Fruit fly (Drosophila melanogaster) whole organism, wandering third instar larva: ENCODE measurements around the gene CG43245.
A peak's percentile ranks its signal among the peaks of the same experiment; 100 is the strongest.

Experiments
- Dif ChIP-seq: fragments of 200-275, 200-300 bp; sonication (Bioruptor generic); optimal IDR thresholded peaks from 2 replicates; lab custom pipeline; 2018; ENCODE audit warnings: missing biosample characterization, missing genetic modification characterization; ENCODE audit not compliant: partially characterized antibody
- GATAd ChIP-seq: sonication (Bioruptor generic); optimal IDR thresholded peaks from 2 replicates; lab custom pipeline; 2016; ENCODE audit warnings: missing biosample characterization, missing genetic modification characterization
- Hr78 ChIP-seq: fragments of >200 bp; optimal IDR thresholded peaks from 2 replicates; lab custom pipeline; 2017; ENCODE audit warnings: missing biosample characterization, missing genetic modification characterization
- Myc ChIP-seq: fragments of >200 bp; optimal IDR thresholded peaks from 2 replicates; lab custom pipeline; 2017
- N ChIP-seq: fragments of >200 bp; optimal IDR thresholded peaks from 2 replicates; lab custom pipeline; 2018; ENCODE audit warnings: missing biosample characterization, missing external identifiers, missing genetic modification characterization
- OdsH ChIP-seq: fragments of 200-800 bp; sonication (Bioruptor generic); optimal IDR thresholded peaks from 2 replicates; lab custom pipeline; 2016; ENCODE audit warnings: missing biosample characterization, mild to moderate bottlenecking, missing genetic modification characterization
- Rel ChIP-seq, 2 experiments: fragments of 200-800 bp; sonication (Bioruptor generic) in 1 of 2; optimal IDR thresholded peaks; 2 replicates in 1 of 2; 3 replicates in 1 of 2; lab custom pipeline; 2016 to 2019; ENCODE audit warnings: mild to moderate bottlenecking in 2 of 2, missing biosample characterization in 2 of 2, missing genetic modification characterization in 2 of 2, moderate library complexity in 1 of 2
- Vsx2 ChIP-seq: fragments of 200-300, 225-300 bp; sonication (Bioruptor generic); optimal IDR thresholded peaks from 2 replicates; lab custom pipeline; 2018; ENCODE audit warnings: missing biosample characterization, missing genetic modification characterization; ENCODE audit not compliant: partially characterized antibody
- h ChIP-seq: fragments of 200-800 bp; sonication (Bioruptor generic); optimal IDR thresholded peaks from 3 replicates; lab custom pipeline; 2016; ENCODE audit warnings: missing biosample characterization, mild to moderate bottlenecking, missing genetic modification characterization
- psq ChIP-seq: fragments of 200-800 bp; sonication (Bioruptor generic); optimal IDR thresholded peaks from 3 replicates; lab custom pipeline; 2017; ENCODE audit warnings: missing biosample characterization, mild to moderate bottlenecking, missing genetic modification characterization, moderate library complexity
- sage ChIP-seq: fragments of 200-800 bp; sonication (Bioruptor generic); optimal IDR thresholded peaks from 2 replicates; lab custom pipeline; 2016; ENCODE audit warnings: missing biosample characterization, mild to moderate bottlenecking, missing genetic modification characterization
- tai ChIP-seq: sonication (Bioruptor generic); optimal IDR thresholded peaks from 2 replicates; lab custom pipeline; 2016; ENCODE audit warnings: missing biosample characterization, missing genetic modification characterization

DNA sequence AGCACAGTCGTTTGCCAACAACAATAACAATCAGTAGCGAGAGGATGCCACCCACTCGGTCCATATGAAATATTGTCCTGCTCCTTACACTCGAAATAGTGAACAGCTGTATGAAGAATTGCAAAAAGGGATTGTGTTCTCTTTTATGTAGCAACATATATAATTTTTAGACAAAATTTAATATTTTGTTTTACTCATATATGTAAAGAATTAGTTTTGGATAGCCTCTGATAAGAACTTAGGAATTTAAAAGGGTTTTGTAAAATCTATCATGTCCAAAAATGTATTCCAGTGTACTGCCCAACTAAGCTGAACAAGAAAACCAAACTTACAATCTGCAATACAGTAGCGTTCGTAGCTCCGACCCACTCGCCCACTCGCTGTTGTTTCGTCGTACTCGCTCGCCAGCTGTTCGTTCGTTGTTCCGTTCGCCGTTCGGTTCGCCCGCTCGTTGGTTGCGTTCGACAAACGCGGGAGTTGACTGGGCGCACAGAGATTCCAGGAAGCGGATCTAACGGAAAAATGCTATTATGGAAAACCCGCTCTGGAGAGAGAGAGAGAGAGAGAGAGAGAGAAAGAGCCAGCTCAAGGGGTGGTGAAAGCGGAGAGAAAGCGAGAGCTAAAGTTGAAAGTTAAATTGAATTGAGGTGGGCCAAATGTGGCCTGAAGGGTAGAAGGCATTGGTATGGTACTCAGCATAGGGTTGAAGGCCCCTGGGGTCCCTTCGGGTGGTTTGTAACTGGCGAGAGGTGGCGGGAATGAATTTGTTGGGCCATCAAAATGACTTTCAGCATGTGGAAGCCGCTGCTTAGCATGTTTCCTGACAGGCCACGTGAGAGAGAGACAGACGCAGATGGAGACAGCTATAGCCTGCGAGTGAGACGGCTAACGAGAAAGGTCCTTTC, 39.1 kb downstream of the CG43245 start:
- TF ChIP-seq psq (peak; percentile 28), Myc (lab: Kevin White, UChicago) (no peak), tai (GFP tag; lab: Kevin White, UChicago) (no peak), OdsH (GFP tag; lab: Kevin White, UChicago) (peak; percentile 11), N (GFP tag; lab: Kevin White, UChicago) (no peak), Dif (GFP tag; lab: Kevin White, UChicago) (no peak), h (GFP tag; lab: Kevin White, UChicago) (peak; percentile 49), Hr78 (GFP tag; lab: Kevin White, UChicago) (no peak), Rel (GFP tag; optimal IDR thresholded peaks at IDR 0.05; lab: Kevin White, UChicago) (no peak), Rel (tag; optimal IDR thresholded peaks at IDR 0.05; lab: Kevin White, UChicago) (no peak), sage (GFP tag; lab: Kevin White, UChicago) (no peak), Vsx2 (GFP tag; lab: Kevin White, UChicago) (no peak), GATAd (GFP tag; lab: Kevin White, UChicago) (no peak)
